Worm (Caenorhabditis elegans) whole organism, L4 larva: Measurements from ENCODE around the gene T05C12.15.

Experiments used
- F44E2.7 ChIP-seq: fragments of 200-800 bp; sonication (Bioruptor generic); IDR thresholded peaks from 2 replicates; pipeline ENCODE4 v2.1.2; 2022; ENCODE audit warnings: missing genetic modification characterization, missing compliant biosample characterization
- F49E8.2 ChIP-seq: sonication (generic microtip); optimal IDR thresholded peaks from 2 replicates; lab custom pipeline; 2016; ENCODE audit warnings: missing compliant biosample characterization, mild to moderate bottlenecking, missing genetic modification characterization, borderline replicate concordance
- T20F7.1 ChIP-seq: fragments of 200-800 bp; sonication (Bioruptor generic); optimal IDR thresholded peaks from 2 replicates; lab custom pipeline; 2018; ENCODE audit warnings: mild to moderate bottlenecking, missing genetic modification characterization, missing compliant biosample characterization
- Y48G9A.11 ChIP-seq: fragments of 200-800 bp; sonication (Bioruptor generic); IDR thresholded peaks from 2 replicates; pipeline ENCODE4 v1.3.6; 2022; ENCODE audit warnings: missing genetic modification reagents, missing genetic modification characterization, missing compliant biosample characterization
- ZK546.5 ChIP-seq, 2 experiments: sonication (generic microtip); optimal IDR thresholded peaks; 2 replicates each; lab custom pipeline; 2017; ENCODE audit warnings: missing biosample characterization in 2 of 2, missing genetic modification characterization in 2 of 2
- aha-1 ChIP-seq: fragments of 150-350 bp; peaks from one replicate; lab custom pipeline; 2014; ENCODE audit warnings: missing biosample characterization, missing genetic modification characterization
- ama-1 ChIP-seq: fragments of 150-350 bp; optimal IDR thresholded peaks from 2 replicates; lab custom pipeline; 2014; ENCODE audit warnings: inconsistent platforms, mixed read lengths
- attf-4 ChIP-seq: sonication (generic microtip); optimal IDR thresholded peaks from 3 replicates; lab custom pipeline; 2017; ENCODE audit warnings: missing biosample characterization, missing genetic modification characterization
- ceh-20 ChIP-seq: fragments of 200-800 bp; sonication (Bioruptor generic); IDR thresholded peaks from 2 replicates; pipeline ENCODE4 v1.3.6; 2022; ENCODE audit warnings: missing genetic modification reagents, missing genetic modification characterization, missing compliant biosample characterization
- ceh-32 ChIP-seq: sonication (generic microtip); optimal IDR thresholded peaks from 2 replicates; lab custom pipeline; 2016; ENCODE audit warnings: mild to moderate bottlenecking, missing genetic modification characterization, missing compliant biosample characterization; ENCODE audit not compliant: poor library complexity
- ceh-44 ChIP-seq: fragments of 200-800 bp; sonication (Bioruptor generic); IDR thresholded peaks from 2 replicates; pipeline ENCODE4 v1.3.6; 2022; ENCODE audit warnings: missing genetic modification reagents, missing genetic modification characterization, missing compliant biosample characterization
- cey-2 ChIP-seq: sonication (generic microtip); optimal IDR thresholded peaks from 3 replicates; lab custom pipeline; 2017; ENCODE audit warnings: missing genetic modification characterization, mild to moderate bottlenecking, missing compliant biosample characterization, antibody characterized with exemption, borderline replicate concordance; ENCODE audit not compliant: insufficient read depth
- daf-12 ChIP-seq: fragments of 150-350 bp; optimal IDR thresholded peaks from 2 replicates; lab custom pipeline; 2014; ENCODE audit warnings: missing biosample characterization, missing genetic modification reagents, missing genetic modification characterization
- daf-16 ChIP-seq, 3 experiments: sonication (generic microtip); optimal IDR thresholded peaks; 2 replicates each; lab custom pipeline; 2016 to 2017; ENCODE audit warnings: missing genetic modification characterization in 3 of 3, missing genetic modification reagents in 3 of 3, mild to moderate bottlenecking in 2 of 3, missing compliant biosample characterization in 2 of 3, missing biosample characterization in 1 of 3, moderate library complexity in 1 of 3
- dmd-8 ChIP-seq: fragments of 200-800 bp; sonication (Bioruptor generic); IDR thresholded peaks from 2 replicates; pipeline ENCODE4 v1.3.6; 2022; ENCODE audit warnings: missing genetic modification characterization, missing compliant biosample characterization
- dmd-9 ChIP-seq: fragments of 200-800 bp; sonication (Bioruptor generic); IDR thresholded peaks from 2 replicates; pipeline ENCODE4 v1.3.6; 2022; ENCODE audit warnings: missing genetic modification reagents, missing genetic modification characterization, missing compliant biosample characterization
- dve-1 ChIP-seq: sonication (generic microtip); optimal IDR thresholded peaks from 2 replicates; lab custom pipeline; 2017; ENCODE audit warnings: antibody characterized with exemption, mild to moderate bottlenecking, missing genetic modification characterization, missing compliant biosample characterization; ENCODE audit not compliant: insufficient read depth
- gei-8 ChIP-seq: fragments of 200-800 bp; sonication (Bioruptor generic); optimal IDR thresholded peaks from 2 replicates; lab custom pipeline; 2018; ENCODE audit warnings: mild to moderate bottlenecking, missing genetic modification characterization, missing compliant biosample characterization
- hlh-11 ChIP-seq: fragments of 200-800 bp; sonication (Bioruptor generic); optimal IDR thresholded peaks from 2 replicates; lab custom pipeline; 2018; ENCODE audit warnings: mild to moderate bottlenecking, missing genetic modification characterization, missing compliant biosample characterization
- lim-7 ChIP-seq: fragments of 200-800 bp; sonication (Bioruptor generic); IDR thresholded peaks from 2 replicates; pipeline ENCODE4 v1.3.6; 2022; ENCODE audit warnings: missing genetic modification characterization, missing compliant biosample characterization
- lin-1 ChIP-seq: fragments of 200-800 bp; sonication (Bioruptor generic); IDR thresholded peaks from 2 replicates; pipeline ENCODE4 v1.3.6; 2022; ENCODE audit warnings: missing genetic modification reagents, missing genetic modification characterization, missing compliant biosample characterization
- lin-38 ChIP-seq: fragments of 200-800 bp; sonication (Bioruptor generic); IDR thresholded peaks from 2 replicates; pipeline ENCODE4 v1.3.6; 2022; ENCODE audit warnings: missing genetic modification reagents, missing genetic modification characterization, missing compliant biosample characterization
- lin-39 ChIP-seq: fragments of 150-350 bp; optimal IDR thresholded peaks from 2 replicates; lab custom pipeline; 2014; ENCODE audit warnings: missing biosample characterization, missing genetic modification reagents, missing genetic modification characterization
- lsy-2 ChIP-seq, 2 experiments: fragments of 150-350 bp in 1 of 2; sonication (generic microtip) in 1 of 2; optimal IDR thresholded peaks; 2 replicates each; lab custom pipeline; 2014 to 2017; ENCODE audit warnings: missing biosample characterization in 2 of 2, missing genetic modification characterization in 2 of 2
- madf-5 ChIP-seq, 2 experiments: fragments of 200-800 bp; sonication (Bioruptor generic); IDR thresholded peaks; 2 replicates each; pipeline ENCODE4 v1.3.6; 2022; ENCODE audit warnings: missing compliant biosample characterization in 2 of 2, missing genetic modification characterization in 2 of 2
- mxl-2 ChIP-seq: fragments of 200-800 bp; sonication (Bioruptor generic); conservative IDR thresholded peaks from 2 replicates; pipeline ENCODE4 v1.3.6; 2022; ENCODE audit warnings: missing genetic modification reagents, missing genetic modification characterization, missing compliant biosample characterization
- mxl-3 ChIP-seq: fragments of 200-800 bp; sonication (Bioruptor generic); optimal IDR thresholded peaks from 2 replicates; lab custom pipeline; 2018; ENCODE audit warnings: mild to moderate bottlenecking, missing genetic modification characterization, missing compliant biosample characterization
- nhr-10 ChIP-seq: fragments of 150-350 bp; optimal IDR thresholded peaks from 2 replicates; lab custom pipeline; 2014; ENCODE audit warnings: missing biosample characterization, missing genetic modification characterization
- nhr-11 ChIP-seq: fragments of 150-350 bp; optimal IDR thresholded peaks from 2 replicates; lab custom pipeline; 2014; ENCODE audit warnings: missing biosample characterization, missing genetic modification characterization
- nhr-111 ChIP-seq: fragments of 200-800 bp; sonication (Bioruptor generic); optimal IDR thresholded peaks from 2 replicates; lab custom pipeline; 2018; ENCODE audit warnings: mild to moderate bottlenecking, missing genetic modification characterization, missing compliant biosample characterization
- nhr-28 ChIP-seq: fragments of 150-350 bp; optimal IDR thresholded peaks from 2 replicates; lab custom pipeline; 2014; ENCODE audit warnings: missing biosample characterization, missing genetic modification characterization
- nhr-42 ChIP-seq: fragments of 200-800 bp; sonication (Bioruptor generic); IDR thresholded peaks from 2 replicates; pipeline ENCODE4 v1.3.6; 2022; ENCODE audit warnings: missing genetic modification characterization, missing compliant biosample characterization
- nhr-48 ChIP-seq: sonication (generic microtip); optimal IDR thresholded peaks from 2 replicates; lab custom pipeline; 2016; ENCODE audit warnings: mild to moderate bottlenecking, missing genetic modification characterization, missing compliant biosample characterization
- nhr-6 ChIP-seq: fragments of 150-350 bp; optimal IDR thresholded peaks from 2 replicates; lab custom pipeline; 2014; ENCODE audit warnings: missing biosample characterization, missing genetic modification characterization
- nhr-76 ChIP-seq: fragments of 150-350 bp; optimal IDR thresholded peaks from 2 replicates; lab custom pipeline; 2014; ENCODE audit warnings: missing biosample characterization, missing genetic modification characterization
- nhr-77 ChIP-seq: fragments of 150-350 bp; optimal IDR thresholded peaks from 2 replicates; lab custom pipeline; 2014; ENCODE audit warnings: missing biosample characterization, missing genetic modification characterization
- pqm-1 ChIP-seq: sonication (generic microtip); optimal IDR thresholded peaks from 2 replicates; lab custom pipeline; 2017; ENCODE audit warnings: missing biosample characterization, missing genetic modification characterization
- rbr-2 ChIP-seq: sonication (generic microtip); optimal IDR thresholded peaks from 2 replicates; lab custom pipeline; 2016; ENCODE audit warnings: missing genotype, missing genetic modification characterization, missing compliant biosample characterization
- sdz-12 ChIP-seq: fragments of 200-800 bp; sonication (Bioruptor generic); optimal IDR thresholded peaks from 2 replicates; lab custom pipeline; 2018; ENCODE audit warnings: mild to moderate bottlenecking, missing genetic modification characterization, missing compliant biosample characterization
- set-16 ChIP-seq: fragments of 200-800 bp; sonication (Bioruptor generic); IDR thresholded peaks from 2 replicates; pipeline ENCODE4 v1.3.6; 2022; ENCODE audit warnings: missing genetic modification reagents, missing genetic modification characterization, missing compliant biosample characterization
- skn-1 ChIP-seq: fragments of 150-350 bp; optimal IDR thresholded peaks from 2 replicates; lab custom pipeline; 2014; ENCODE audit warnings: missing biosample characterization, missing genetic modification characterization
- snpc-1.2 ChIP-seq: fragments of 200-800 bp; sonication (Bioruptor generic); IDR thresholded peaks from 2 replicates; pipeline ENCODE4 v1.3.6; 2022; ENCODE audit warnings: missing genetic modification reagents, missing genetic modification characterization, missing compliant biosample characterization
- tag-97 ChIP-seq: fragments of 200-800 bp; sonication (Bioruptor generic); IDR thresholded peaks from 2 replicates; pipeline ENCODE4 v1.3.6; 2022; ENCODE audit warnings: missing genetic modification characterization, missing compliant biosample characterization
- tra-1 ChIP-seq: fragments of 200-800 bp; sonication (Bioruptor generic); IDR thresholded peaks from 2 replicates; pipeline ENCODE4 v1.3.6; 2022; ENCODE audit warnings: missing genetic modification reagents, missing genetic modification characterization, missing compliant biosample characterization
- unc-130 ChIP-seq: sonication (generic microtip); optimal IDR thresholded peaks from 2 replicates; lab custom pipeline; 2016; ENCODE audit warnings: missing genetic modification reagents, missing genetic modification characterization, missing compliant biosample characterization
- unc-39 ChIP-seq: sonication (generic microtip); optimal IDR thresholded peaks from 2 replicates; lab custom pipeline; 2017; ENCODE audit warnings: missing biosample characterization, missing genetic modification characterization
- vab-7 ChIP-seq: fragments of 200-800 bp; sonication (Bioruptor generic); IDR thresholded peaks from 2 replicates; pipeline ENCODE4 v1.3.6; 2022; ENCODE audit warnings: missing genetic modification reagents, missing genetic modification characterization, missing compliant biosample characterization
- zag-1 ChIP-seq: fragments of 150-350 bp; optimal IDR thresholded peaks from 2 replicates; lab custom pipeline; 2014; ENCODE audit warnings: missing biosample characterization, missing genetic modification characterization
- zfp-2 ChIP-seq: sonication (generic microtip); optimal IDR thresholded peaks from 2 replicates; lab custom pipeline; 2016; ENCODE audit warnings: mild to moderate bottlenecking, missing genetic modification characterization, missing compliant biosample characterization
- zip-11 ChIP-seq: fragments of 200-800 bp; sonication (Bioruptor generic); IDR thresholded peaks from 2 replicates; pipeline ENCODE4 v1.3.6; 2022; ENCODE audit warnings: missing genetic modification characterization, missing compliant biosample characterization
- ztf-11 ChIP-seq: fragments of 150-350 bp; optimal IDR thresholded peaks from 2 replicates; lab custom pipeline; 2014; ENCODE audit warnings: missing biosample characterization, missing genetic modification characterization

T05C12.15 gene

ce11 chrII:8127290-8127689 is 42.1 kb upstream of the T05C12.15 start (continued):
- no peak for TF ChIP-seq lin-1 (GFP tag; lab: Robert Waterston, UW)
- TF ChIP-seq gei-8 (GFP tag; lab: Kevin White, UChicago): no peak
- no peak for TF ChIP-seq unc-39 (tag; lab: Kevin White, UChicago)
- peak; percentile 97 for TF ChIP-seq pqm-1 (tag; lab: Kevin White, UChicago)
- no peak for TF ChIP-seq snpc-1.2 (GFP tag; lab: Robert Waterston, UW)
- peak; percentile 50 for TF ChIP-seq dve-1 (tag; lab: Kevin White, UChicago)
- no peak for TF ChIP-seq rbr-2 (tag; lab: Kevin White, UChicago)
- no peak for TF ChIP-seq nhr-11 (tag; lab: Kevin White, UChicago)
- peak in 1 of 2 experiments; percentile 30 for TF ChIP-seq lsy-2 (tag; optimal IDR thresholded peaks at IDR 0.05; lab: Kevin White, UChicago)
- no peak for TF ChIP-seq F49E8.2
- no peak for TF ChIP-seq nhr-76 (tag; lab: Kevin White, UChicago)
- TF ChIP-seq lin-39: no peak
- TF ChIP-seq nhr-6: no peak
- no peak for TF ChIP-seq unc-130
- TF ChIP-seq nhr-42 (GFP tag; lab: Robert Waterston, UW): no peak
- TF ChIP-seq ceh-32 (tag; lab: Kevin White, UChicago): no peak
- no peak for TF ChIP-seq skn-1 (tag; lab: Kevin White, UChicago)
- TF ChIP-seq mxl-3 (GFP tag; lab: Kevin White, UChicago): peak; percentile 73
- no peak for TF ChIP-seq lim-7 (GFP tag; lab: Robert Waterston, UW)
- TF ChIP-seq T20F7.1 (GFP tag; lab: Kevin White, UChicago): no peak
- TF ChIP-seq nhr-10 (tag; lab: Kevin White, UChicago): peak; percentile 4
- TF ChIP-seq ceh-44 (GFP tag; lab: Robert Waterston, UW): no peak
- TF ChIP-seq Y48G9A.11 (GFP tag; lab: Robert Waterston, UW): no peak
- TF ChIP-seq vab-7: no peak
- peak; percentile 77 for TF ChIP-seq hlh-11 (tag; lab: Kevin White, UChicago)
- TF ChIP-seq zip-11 (GFP tag; lab: Robert Waterston, UW): no peak
- no peak for TF ChIP-seq attf-4 (tag; lab: Kevin White, UChicago)
- TF ChIP-seq daf-12 (tag; lab: Kevin White, UChicago): no peak
- TF ChIP-seq dmd-9: no peak
- TF ChIP-seq madf-5 (GFP tag; IDR thresholded peaks at IDR 0.05; lab: Robert Waterston, UW): no peak
- TF ChIP-seq nhr-77 (tag; lab: Kevin White, UChicago): peak; percentile 57
- TF ChIP-seq ceh-20 (GFP tag; lab: Robert Waterston, UW): no peak
- no peak for TF ChIP-seq tag-97 (GFP tag; lab: Robert Waterston, UW)
- TF ChIP-seq set-16 (GFP tag; lab: Robert Waterston, UW): no peak
- no peak for TF ChIP-seq lin-38 (GFP tag; lab: Robert Waterston, UW)
- TF ChIP-seq nhr-111 (GFP tag; lab: Kevin White, UChicago): no peak
- no peak for TF ChIP-seq daf-16 (GFP tag; optimal IDR thresholded peaks at IDR 0.05; lab: Kevin White, UChicago)
- peak; percentile 84 for TF ChIP-seq daf-16 (tag; optimal IDR thresholded peaks at IDR 0.05; lab: Kevin White, UChicago)
- TF ChIP-seq zag-1: no peak
- TF ChIP-seq nhr-48 (tag; lab: Kevin White, UChicago): no peak
- no peak for TF ChIP-seq ama-1 (lab: Kevin White, UChicago)
- no peak for TF ChIP-seq aha-1
- TF ChIP-seq zfp-2: no peak
- TF ChIP-seq cey-2: no peak
- TF ChIP-seq nhr-28: peak; percentile 96
- TF ChIP-seq ztf-11 (tag; lab: Kevin White, UChicago): no peak
- no peak for TF ChIP-seq tra-1
- no peak for TF ChIP-seq ZK546.5 (tag; optimal IDR thresholded peaks at IDR 0.05; lab: Kevin White, UChicago)
- TF ChIP-seq sdz-12 (GFP tag; lab: Kevin White, UChicago): no peak
- no peak for TF ChIP-seq mxl-2 (GFP tag; lab: Robert Waterston, UW)
- TF ChIP-seq dmd-8 (GFP tag; lab: Robert Waterston, UW): no peak
- TF ChIP-seq F44E2.7: no peak
